Worm (Caenorhabditis elegans) whole organism, L2 larva: ENCODE results near the gene pept-2.

Source experiments
- aly-2 ChIP-seq: fragments of 150-350 bp; optimal IDR thresholded peaks from 2 replicates; lab custom pipeline; 2014; ENCODE audit warnings: missing biosample characterization, missing genetic modification characterization
- blmp-1 ChIP-seq: sonication (generic microtip); optimal IDR thresholded peaks from 2 replicates; lab custom pipeline; 2017; ENCODE audit warnings: missing genetic modification characterization, mild to moderate bottlenecking, missing compliant biosample characterization, antibody characterized with exemption, moderate library complexity; ENCODE audit not compliant: insufficient read depth
- nhr-25 ChIP-seq: fragments of 150-350 bp; sonication (generic microtip); optimal IDR thresholded peaks from 3 replicates; lab custom pipeline; 2014; ENCODE audit warnings: missing biosample characterization, missing genetic modification characterization
- nhr-6 ChIP-seq: fragments of 150-350 bp; optimal IDR thresholded peaks from 2 replicates; lab custom pipeline; 2014; ENCODE audit warnings: missing biosample characterization, missing genetic modification characterization
- snpc-4 ChIP-seq: fragments of 150-350 bp; optimal IDR thresholded peaks from 2 replicates; lab custom pipeline; 2014; ENCODE audit warnings: missing biosample characterization, missing genetic modification characterization
- unc-62 ChIP-seq: fragments of 150-350 bp; optimal IDR thresholded peaks from 2 replicates; lab custom pipeline; 2014; ENCODE audit warnings: missing biosample characterization, missing genetic modification reagents, missing genetic modification characterization

DNA sequence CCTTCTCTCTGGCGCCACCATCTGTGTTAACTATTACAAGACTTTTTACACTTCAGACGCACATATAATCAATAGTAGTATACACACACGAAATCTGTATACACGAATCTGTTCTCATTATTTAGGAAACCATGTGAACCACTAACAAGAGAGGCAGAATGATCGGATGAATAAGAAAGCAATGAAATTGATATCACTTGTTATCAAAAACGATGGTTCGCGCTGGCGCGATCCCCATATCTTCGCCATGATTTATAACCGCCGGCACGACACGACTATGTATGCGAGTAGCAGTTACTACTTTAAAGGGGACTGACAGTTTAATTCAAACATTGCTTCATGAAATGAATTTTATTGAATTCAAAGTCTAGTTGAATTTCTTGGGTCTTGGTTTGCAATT lies 9.1 kb upstream of the pept-2 start:
- TF ChIP-seq unc-62 (no peak), snpc-4 (tag; lab: Kevin White, UChicago) (no peak), nhr-6 (no peak), blmp-1 (tag; lab: Kevin White, UChicago) (no peak), aly-2 (tag; lab: Kevin White, UChicago) (no peak), nhr-25 (tag; lab: Kevin White, UChicago) (no peak)
